Worm (Caenorhabditis elegans) whole organism, L4 larva: ENCODE measurements around the gene srsx-7.
A peak's percentile ranks its signal among the peaks of the same experiment; 100 is the strongest.

ENCODE experiments used
- R02D3.7 ChIP-seq: fragments of 150-350 bp; sonication (generic microtip); optimal IDR thresholded peaks from 3 replicates; lab custom pipeline; 2014; ENCODE audit warnings: missing biosample characterization, missing genetic modification characterization
- ZK337.2 ChIP-seq: fragments of 200-800 bp; sonication (Bioruptor generic); IDR thresholded peaks from 2 replicates; pipeline ENCODE4 v1.3.6; 2022; ENCODE audit warnings: missing genetic modification reagents, missing genetic modification characterization, missing compliant biosample characterization
- ZK546.5 ChIP-seq, 2 experiments: sonication (generic microtip); optimal IDR thresholded peaks; 2 replicates each; lab custom pipeline; 2017; ENCODE audit warnings: missing biosample characterization in 2 of 2, missing genetic modification characterization in 2 of 2
- aha-1 ChIP-seq: fragments of 150-350 bp; peaks from one replicate; lab custom pipeline; 2014; ENCODE audit warnings: missing biosample characterization, missing genetic modification characterization
- ceh-82 ChIP-seq: sonication (generic microtip); optimal IDR thresholded peaks from 2 replicates; lab custom pipeline; 2017; ENCODE audit warnings: missing biosample characterization, missing genetic modification characterization
- daf-19 ChIP-seq: fragments of 200-800 bp; sonication (Bioruptor generic); conservative IDR thresholded peaks from 2 replicates; pipeline ENCODE4 v1.3.6; 2022; ENCODE audit warnings: missing genetic modification characterization, missing compliant biosample characterization
- egl-27 ChIP-seq: sonication (generic microtip); optimal IDR thresholded peaks from 3 replicates; lab custom pipeline; 2017; ENCODE audit warnings: missing biosample characterization, missing genetic modification reagents, missing genetic modification characterization
- fkh-10 ChIP-seq: fragments of 150-350 bp; optimal IDR thresholded peaks from 2 replicates; lab custom pipeline; 2014; ENCODE audit warnings: missing biosample characterization, missing genetic modification reagents, missing genetic modification characterization
- lsy-2 ChIP-seq, 2 experiments: fragments of 150-350 bp in 1 of 2; sonication (generic microtip) in 1 of 2; optimal IDR thresholded peaks; 2 replicates each; lab custom pipeline; 2014 to 2017; ENCODE audit warnings: missing biosample characterization in 2 of 2, missing genetic modification characterization in 2 of 2
- pha-4 ChIP-seq, 2 experiments: fragments of 150-350 bp in 1 of 2; fragments of 200-800 bp in 1 of 2; sonication (Bioruptor generic) in 1 of 2; IDR thresholded peaks in 1 of 2; optimal IDR thresholded peaks in 1 of 2; 2 replicates each; pipeline versions ENCODE4 v1.3.6 to Lab custom; 2014 to 2022; ENCODE audit warnings: missing genetic modification characterization in 2 of 2, missing genetic modification reagents in 2 of 2, missing biosample characterization in 1 of 2, missing compliant biosample characterization in 1 of 2
- snpc-1.2 ChIP-seq: fragments of 200-800 bp; sonication (Bioruptor generic); IDR thresholded peaks from 2 replicates; pipeline ENCODE4 v1.3.6; 2022; ENCODE audit warnings: missing genetic modification reagents, missing genetic modification characterization, missing compliant biosample characterization
- snpc-4 ChIP-seq: fragments of 150-350 bp; optimal IDR thresholded peaks from 2 replicates; lab custom pipeline; 2014; ENCODE audit warnings: missing biosample characterization, missing genetic modification characterization
- unc-39 ChIP-seq: sonication (generic microtip); optimal IDR thresholded peaks from 2 replicates; lab custom pipeline; 2017; ENCODE audit warnings: missing biosample characterization, missing genetic modification characterization
- ztf-11 ChIP-seq: fragments of 150-350 bp; optimal IDR thresholded peaks from 2 replicates; lab custom pipeline; 2014; ENCODE audit warnings: missing biosample characterization, missing genetic modification characterization

ce11 chrV:7956218-7956617 is 30.6 kb downstream of the srsx-7 start, which contains the start of gene pals-34:
- TF ChIP-seq egl-27 = no peak
- no peak for TF ChIP-seq ZK337.2 (GFP tag; lab: Robert Waterston, UW)
- no peak for TF ChIP-seq ceh-82 (tag; lab: Kevin White, UChicago)
- TF ChIP-seq snpc-1.2 (GFP tag; lab: Robert Waterston, UW) = no peak
- TF ChIP-seq daf-19 (GFP tag; lab: Robert Waterston, UW) = no peak
- no peak for TF ChIP-seq lsy-2 (tag; optimal IDR thresholded peaks at IDR 0.05; lab: Kevin White, UChicago)
- no peak for TF ChIP-seq fkh-10 (GFP tag; lab: Kevin White, UChicago)
- no peak for TF ChIP-seq ztf-11 (tag; lab: Kevin White, UChicago)
- no peak for TF ChIP-seq ZK546.5 (tag; optimal IDR thresholded peaks at IDR 0.05; lab: Kevin White, UChicago)
- no peak for TF ChIP-seq snpc-4
- no peak for TF ChIP-seq R02D3.7 (tag; lab: Kevin White, UChicago)
- no peak for TF ChIP-seq unc-39 (tag; lab: Kevin White, UChicago)
- no peak for TF ChIP-seq pha-4 (GFP tag; IDR thresholded peaks at IDR 0.05; lab: Robert Waterston, UW)
- no peak for TF ChIP-seq pha-4 (tag; optimal IDR thresholded peaks at IDR 0.05; lab: Kevin White, UChicago)
- peak; percentile 24 for TF ChIP-seq aha-1 (tag; lab: Kevin White, UChicago)
